Worm (Caenorhabditis elegans) whole organism, L2 larva: Measurements from ENCODE around the gene C51E3.10.

ENCODE experiments used
- alr-1 ChIP-seq: fragments of 150-350 bp; optimal IDR thresholded peaks from 2 replicates; lab custom pipeline; 2014; ENCODE audit warnings: missing biosample characterization, missing genetic modification characterization
- ama-1 ChIP-seq: fragments of 150-350 bp; optimal IDR thresholded peaks from 2 replicates; lab custom pipeline; 2018; ENCODE audit warnings: inconsistent platforms
- elt-1 ChIP-seq: fragments of 150-350 bp; optimal IDR thresholded peaks from 2 replicates; lab custom pipeline; 2014; ENCODE audit warnings: missing biosample characterization, missing genetic modification characterization
- fos-1 ChIP-seq: fragments of 150-350 bp; optimal IDR thresholded peaks from 2 replicates; lab custom pipeline; 2014; ENCODE audit warnings: missing biosample characterization, missing genetic modification characterization
- lin-39 ChIP-seq: fragments of 150-350 bp; optimal IDR thresholded peaks from 2 replicates; lab custom pipeline; 2014; ENCODE audit warnings: missing biosample characterization, missing genetic modification reagents, missing genetic modification characterization
- lsy-2 ChIP-seq, 2 experiments: fragments of 150-350 bp in 1 of 2; sonication (generic microtip) in 1 of 2; optimal IDR thresholded peaks; 2 replicates each; lab custom pipeline; 2014 to 2017; ENCODE audit warnings: missing biosample characterization in 2 of 2, missing genetic modification characterization in 2 of 2
- nhr-21 ChIP-seq: fragments of 150-350 bp; optimal IDR thresholded peaks from 2 replicates; lab custom pipeline; 2014; ENCODE audit warnings: missing biosample characterization, missing genetic modification characterization
- unc-62 ChIP-seq: fragments of 150-350 bp; optimal IDR thresholded peaks from 2 replicates; lab custom pipeline; 2014; ENCODE audit warnings: missing biosample characterization, missing genetic modification reagents, missing genetic modification characterization

ce11 chrV:10202340-10202739, 41.4 kb upstream of the C51E3.10 start:
- TF ChIP-seq lin-39 (tag; lab: Kevin White, UChicago) (no peak), nhr-21 (tag; lab: Kevin White, UChicago) (no peak), fos-1 (no peak), unc-62 (GFP tag; lab: Kevin White, UChicago) (no peak), alr-1 (tag; lab: Kevin White, UChicago) (no peak), lsy-2 (tag; optimal IDR thresholded peaks at IDR 0.05; lab: Kevin White, UChicago) (no peak), elt-1 (tag; lab: Kevin White, UChicago) (no peak), ama-1 (lab: Kevin White, UChicago) (no peak)
